Worm (Caenorhabditis elegans) whole organism, L1 larva: ENCODE measurements around the gene sth-1.
A peak's percentile ranks its signal among the peaks of the same experiment; 100 is the strongest.

ENCODE experiments used
- C34B4.2 ChIP-seq: sonication (generic microtip); optimal IDR thresholded peaks from 2 replicates; lab custom pipeline; 2017; ENCODE audit warnings: mild to moderate bottlenecking, missing genetic modification characterization, missing compliant biosample characterization
- F16B12.6 ChIP-seq: fragments of 150-350 bp; optimal IDR thresholded peaks from 2 replicates; lab custom pipeline; 2014; ENCODE audit warnings: missing biosample characterization, missing genetic modification characterization
- alr-1 ChIP-seq: fragments of 200-800 bp; sonication (Bioruptor generic); optimal IDR thresholded peaks from 2 replicates; lab custom pipeline; 2018; ENCODE audit warnings: borderline replicate concordance, mild to moderate bottlenecking, missing genetic modification characterization, missing compliant biosample characterization
- blmp-1 ChIP-seq: fragments of 150-350 bp; optimal IDR thresholded peaks from 2 replicates; lab custom pipeline; 2014; ENCODE audit warnings: missing biosample characterization, missing genetic modification characterization
- ceh-8 ChIP-seq: fragments of 200-800 bp; sonication (Bioruptor generic); optimal IDR thresholded peaks from 2 replicates; lab custom pipeline; 2018; ENCODE audit warnings: mild to moderate bottlenecking, missing genetic modification characterization, moderate library complexity, missing compliant biosample characterization
- ceh-90 ChIP-seq: sonication (generic microtip); optimal IDR thresholded peaks from 2 replicates; lab custom pipeline; 2016; ENCODE audit warnings: missing genetic modification characterization, missing compliant biosample characterization
- dsc-1 ChIP-seq: sonication (generic microtip); optimal IDR thresholded peaks from 2 replicates; lab custom pipeline; 2016; ENCODE audit warnings: mild to moderate bottlenecking, missing genetic modification characterization, missing compliant biosample characterization
- egl-27 ChIP-seq, 2 experiments: fragments of 150-350 bp in 1 of 2; sonication (generic microtip); optimal IDR thresholded peaks; 3 replicates each; lab custom pipeline; 2017 to 2018; ENCODE audit warnings: missing biosample characterization in 2 of 2, missing genetic modification characterization in 2 of 2, missing genetic modification reagents in 2 of 2
- elt-2 ChIP-seq: sonication (generic microtip); optimal IDR thresholded peaks from 2 replicates; lab custom pipeline; 2016; ENCODE audit warnings: missing genetic modification characterization, mild to moderate bottlenecking, inconsistent platforms, missing compliant biosample characterization, missing genetic modification reagents
- elt-3 ChIP-seq, 6 experiments: fragments of 150-350 bp in 1 of 6; sonication (generic microtip); optimal IDR thresholded peaks; 2 replicates each; lab custom pipeline; 2017 to 2018; ENCODE audit warnings: missing biosample characterization in 6 of 6, missing genetic modification characterization in 6 of 6, inconsistent platforms in 1 of 6
- fkh-4 ChIP-seq: sonication (generic microtip); optimal IDR thresholded peaks from 2 replicates; lab custom pipeline; 2016; ENCODE audit warnings: missing compliant biosample characterization, missing genetic modification characterization, borderline replicate concordance
- fos-1 ChIP-seq: fragments of 150-350 bp; optimal IDR thresholded peaks from 2 replicates; lab custom pipeline; 2014; ENCODE audit warnings: missing biosample characterization, missing genetic modification characterization
- hlh-17 ChIP-seq: fragments of 200-800 bp; sonication (Bioruptor generic); optimal IDR thresholded peaks from 2 replicates; lab custom pipeline; 2018; ENCODE audit warnings: missing genetic modification characterization, mild to moderate bottlenecking, missing compliant biosample characterization, moderate library complexity, borderline replicate concordance
- hlh-4 ChIP-seq: sonication (generic microtip); optimal IDR thresholded peaks from 2 replicates; lab custom pipeline; 2016; ENCODE audit warnings: mild to moderate bottlenecking, missing genetic modification characterization, missing compliant biosample characterization
- isw-1 ChIP-seq: fragments of 200-800 bp; sonication (Bioruptor generic); IDR thresholded peaks from 2 replicates; pipeline ENCODE4 v1.3.6; 2022; ENCODE audit warnings: missing genetic modification characterization, missing compliant biosample characterization
- jun-1 ChIP-seq: fragments of 150-350 bp; optimal IDR thresholded peaks from 2 replicates; lab custom pipeline; 2014; ENCODE audit warnings: missing biosample characterization, missing genetic modification reagents, missing genetic modification characterization
- lin-14 ChIP-seq: fragments of 200-800 bp; sonication (Bioruptor generic); optimal IDR thresholded peaks from 2 replicates; lab custom pipeline; 2018; ENCODE audit warnings: mild to moderate bottlenecking, missing genetic modification characterization, moderate library complexity, missing compliant biosample characterization
- lin-15B ChIP-seq: fragments of 150-350 bp; sonication (generic microtip); optimal IDR thresholded peaks from 3 replicates; lab custom pipeline; 2014; ENCODE audit warnings: missing biosample characterization, missing genetic modification characterization
- lir-3 ChIP-seq: sonication (generic microtip); optimal IDR thresholded peaks from 2 replicates; lab custom pipeline; 2016; ENCODE audit warnings: mild to moderate bottlenecking, missing genetic modification characterization, moderate library complexity, missing compliant biosample characterization; ENCODE audit not compliant: poor library complexity
- lsy-2 ChIP-seq, 2 experiments: fragments of 150-350 bp; optimal IDR thresholded peaks; 2 replicates each; lab custom pipeline; 2014; ENCODE audit warnings: missing biosample characterization in 2 of 2, missing genetic modification characterization in 2 of 2
- mab-9 ChIP-seq: fragments of 200-800 bp; sonication (Bioruptor generic); IDR thresholded peaks from 2 replicates; pipeline ENCODE4 v1.3.6; 2022; ENCODE audit warnings: missing genetic modification reagents, missing genetic modification characterization, missing compliant biosample characterization
- nhr-11 ChIP-seq: fragments of 150-350 bp; optimal IDR thresholded peaks from 2 replicates; lab custom pipeline; 2014; ENCODE audit warnings: missing biosample characterization, missing genetic modification characterization
- nhr-19 ChIP-seq: fragments of 200-800 bp; sonication (Bioruptor generic); conservative IDR thresholded peaks from 2 replicates; pipeline ENCODE4 v1.3.6; 2022; ENCODE audit warnings: missing genetic modification characterization, missing compliant biosample characterization
- nhr-20 ChIP-seq: sonication (generic microtip); optimal IDR thresholded peaks from 2 replicates; lab custom pipeline; 2016; ENCODE audit warnings: mild to moderate bottlenecking, missing genetic modification characterization, missing compliant biosample characterization
- nhr-28 ChIP-seq: fragments of 150-350 bp; optimal IDR thresholded peaks from 2 replicates; lab custom pipeline; 2014; ENCODE audit warnings: missing biosample characterization, missing genetic modification characterization
- nhr-77 ChIP-seq: fragments of 150-350 bp; optimal IDR thresholded peaks from 2 replicates; lab custom pipeline; 2014; ENCODE audit warnings: missing biosample characterization, missing genetic modification characterization
- nhr-85 ChIP-seq: sonication (generic microtip); peaks from one replicate; lab custom pipeline; 2016; ENCODE audit warnings: missing genetic modification characterization, inconsistent platforms, missing compliant biosample characterization
- pag-3 ChIP-seq: sonication (generic microtip); optimal IDR thresholded peaks from 2 replicates; lab custom pipeline; 2017; ENCODE audit warnings: missing genetic modification characterization, mild to moderate bottlenecking, missing compliant biosample characterization, antibody characterized with exemption, borderline replicate concordance; ENCODE audit not compliant: insufficient read depth
- skn-1 ChIP-seq: fragments of 150-350 bp; optimal IDR thresholded peaks from 2 replicates; lab custom pipeline; 2014; ENCODE audit warnings: missing biosample characterization, missing genetic modification characterization
- snpc-4 ChIP-seq: fragments of 150-350 bp; optimal IDR thresholded peaks from 2 replicates; lab custom pipeline; 2014; ENCODE audit warnings: missing biosample characterization, missing genetic modification characterization
- sox-4 ChIP-seq: sonication (generic microtip); optimal IDR thresholded peaks from 2 replicates; lab custom pipeline; 2016; ENCODE audit warnings: missing genetic modification characterization, missing compliant biosample characterization
- tbx-2 ChIP-seq: sonication (generic microtip); optimal IDR thresholded peaks from 2 replicates; lab custom pipeline; 2016; ENCODE audit warnings: missing genetic modification characterization, missing compliant biosample characterization
- tlp-1 ChIP-seq: fragments of 150-350 bp; optimal IDR thresholded peaks from 2 replicates; lab custom pipeline; 2014; ENCODE audit warnings: missing biosample characterization, missing genetic modification characterization
- unc-130 ChIP-seq: fragments of 150-350 bp; optimal IDR thresholded peaks from 2 replicates; lab custom pipeline; 2017; ENCODE audit warnings: missing biosample characterization, missing genetic modification characterization, inconsistent platforms
- unc-30 ChIP-seq: sonication (generic microtip); optimal IDR thresholded peaks from 2 replicates; lab custom pipeline; 2017; ENCODE audit warnings: missing biosample characterization, missing genetic modification characterization
- unc-98 ChIP-seq: fragments of 200-800 bp; sonication (Bioruptor generic); IDR thresholded peaks from 2 replicates; pipeline ENCODE4 v1.3.6; 2022; ENCODE audit warnings: missing genetic modification characterization, missing compliant biosample characterization
- vab-15 ChIP-seq: sonication (generic microtip); optimal IDR thresholded peaks from 2 replicates; lab custom pipeline; 2017; ENCODE audit warnings: missing genotype, mild to moderate bottlenecking, missing genetic modification characterization, missing compliant biosample characterization
- xbp-1 ChIP-seq: sonication (generic microtip); optimal IDR thresholded peaks from 2 replicates; lab custom pipeline; 2016; ENCODE audit warnings: missing genetic modification characterization, missing compliant biosample characterization
- zag-1 ChIP-seq: fragments of 150-350 bp; optimal IDR thresholded peaks from 2 replicates; lab custom pipeline; 2014; ENCODE audit warnings: missing biosample characterization, missing genetic modification characterization
- ztf-11 ChIP-seq, 2 experiments: sonication (generic microtip); optimal IDR thresholded peaks; 2 replicates each; lab custom pipeline; 2016 to 2017; ENCODE audit warnings: missing genetic modification characterization in 2 of 2, missing biosample characterization in 1 of 2, missing compliant biosample characterization in 1 of 2
- ztf-4 ChIP-seq: fragments of 150-350 bp; optimal IDR thresholded peaks from 2 replicates; lab custom pipeline; 2014; ENCODE audit warnings: missing biosample characterization, missing genetic modification characterization

Gene sth-1

ce11 chrV:8072047-8072446, 20.1 kb downstream of the sth-1 start, which contains the start of gene str-144:
TSS of gene str-144 (minus strand) at chrV:8072147.
- no peak for TF ChIP-seq hlh-4 (tag; lab: Kevin White, UChicago)
- no peak for TF ChIP-seq blmp-1 (tag; lab: Kevin White, UChicago)
- TF ChIP-seq ceh-8 (GFP tag; lab: Kevin White, UChicago), result no peak
- TF ChIP-seq dsc-1 (tag; lab: Kevin White, UChicago), result peak; percentile 15
- TF ChIP-seq unc-98 (GFP tag; lab: Robert Waterston, UW), result no peak
- no peak for TF ChIP-seq fkh-4 (tag; lab: Kevin White, UChicago)

- TF ChIP-seq pag-3 (tag; lab: Kevin White, UChicago) (no peak), isw-1 (GFP tag; lab: Robert Waterston, UW) (no peak), lsy-2 (tag; optimal IDR thresholded peaks at IDR 0.05; lab: Kevin White, UChicago) (no peak), sox-4 (no peak), lin-14 (GFP tag; lab: Kevin White, UChicago) (no peak), ceh-90 (tag; lab: Kevin White, UChicago) (no peak), hlh-4 (tag; lab: Kevin White, UChicago) (no peak), snpc-4 (tag; lab: Kevin White, UChicago) (no peak), nhr-85 (tag; lab: Kevin White, UChicago) (peak; percentile 85), C34B4.2 (tag; lab: Kevin White, UChicago) (no peak), jun-1 (tag; lab: Kevin White, UChicago) (no peak), nhr-28 (no peak), blmp-1 (tag; lab: Kevin White, UChicago) (peak; percentile 89), lin-15B (no peak), nhr-20 (tag; lab: Kevin White, UChicago) (peak; percentile 29), unc-30 (tag; lab: Kevin White, UChicago) (no peak), nhr-11 (tag; lab: Kevin White, UChicago) (no peak), tlp-1 (tag; lab: Kevin White, UChicago) (no peak), elt-3 (tag; optimal IDR thresholded peaks at IDR 0.05; lab: Kevin White, UChicago) (peak in 5 of 6 experiments; percentile 78 to 89 (median 86)), fkh-4 (tag; lab: Kevin White, UChicago) (no peak), vab-15 (tag; lab: Kevin White, UChicago) (no peak), fos-1 (tag; lab: Kevin White, UChicago) (no peak), ztf-11 (tag; optimal IDR thresholded peaks at IDR 0.05; lab: Kevin White, UChicago) (no peak), tbx-2 (no peak), lir-3 (tag; lab: Kevin White, UChicago) (no peak), skn-1 (no peak), dsc-1 (tag; lab: Kevin White, UChicago) (peak; percentile 56), nhr-77 (no peak)
These were observed 21.2 kb downstream of the sth-1 start for ce11 chrV:8073162-8073561.

ce11 chrV:8075712-8076111, 23.8 kb downstream of the sth-1 start, which contains the start of gene catp-3:
TSS of gene catp-3 (plus strand) at chrV:8076012.
- TF ChIP-seq elt-2 (tag; lab: Kevin White, UChicago) (no peak), hlh-17 (no peak), nhr-85 (tag; lab: Kevin White, UChicago) (no peak), egl-27 (tag; optimal IDR thresholded peaks at IDR 0.05; lab: Kevin White, UChicago) (no peak), zag-1 (tag; lab: Kevin White, UChicago) (no peak), nhr-77 (no peak), xbp-1 (tag; lab: Kevin White, UChicago) (no peak), pag-3 (tag; lab: Kevin White, UChicago) (no peak), lin-14 (GFP tag; lab: Kevin White, UChicago) (no peak), C34B4.2 (tag; lab: Kevin White, UChicago) (no peak), mab-9 (GFP tag; lab: Robert Waterston, UW) (no peak), unc-130 (tag; lab: Kevin White, UChicago) (no peak), F16B12.6 (tag; lab: Kevin White, UChicago) (no peak), alr-1 (tag; lab: Kevin White, UChicago) (no peak), nhr-19 (GFP tag; lab: Robert Waterston, UW) (no peak), ztf-4 (tag; lab: Kevin White, UChicago) (no peak)
